Worm (Caenorhabditis elegans) whole organism, L4 larva: ENCODE results near the gene ZK938.11.

ENCODE experiments used
- F44E2.7 ChIP-seq: fragments of 200-800 bp; sonication (Bioruptor generic); IDR thresholded peaks from 2 replicates; pipeline ENCODE4 v2.1.2; 2022; ENCODE audit warnings: missing genetic modification characterization, missing compliant biosample characterization
- F49E8.2 ChIP-seq: sonication (generic microtip); optimal IDR thresholded peaks from 2 replicates; lab custom pipeline; 2016; ENCODE audit warnings: missing compliant biosample characterization, mild to moderate bottlenecking, missing genetic modification characterization, borderline replicate concordance
- R02D3.7 ChIP-seq: fragments of 150-350 bp; sonication (generic microtip); optimal IDR thresholded peaks from 3 replicates; lab custom pipeline; 2014; ENCODE audit warnings: missing biosample characterization, missing genetic modification characterization
- Y105C5A.15 ChIP-seq: fragments of 200-800 bp; sonication (Bioruptor generic); IDR thresholded peaks from 2 replicates; pipeline ENCODE4 v1.3.6; 2022; ENCODE audit warnings: missing genetic modification characterization, missing compliant biosample characterization
- Y75B8A.6 ChIP-seq: fragments of 200-800 bp; sonication (Bioruptor generic); IDR thresholded peaks from 2 replicates; pipeline ENCODE4 v1.3.6; 2022; ENCODE audit warnings: missing genetic modification reagents, missing genetic modification characterization, missing compliant biosample characterization
- ama-1 ChIP-seq: fragments of 150-350 bp; optimal IDR thresholded peaks from 2 replicates; lab custom pipeline; 2014; ENCODE audit warnings: inconsistent platforms, mixed read lengths
- arid-1 ChIP-seq: fragments of 200-800 bp; sonication (Bioruptor generic); conservative IDR thresholded peaks from 2 replicates; pipeline ENCODE4 v1.3.6; 2022; ENCODE audit warnings: missing genetic modification reagents, missing genetic modification characterization, missing compliant biosample characterization
- ceh-20 ChIP-seq: fragments of 200-800 bp; sonication (Bioruptor generic); IDR thresholded peaks from 2 replicates; pipeline ENCODE4 v1.3.6; 2022; ENCODE audit warnings: missing genetic modification reagents, missing genetic modification characterization, missing compliant biosample characterization
- ceh-82 ChIP-seq: sonication (generic microtip); optimal IDR thresholded peaks from 2 replicates; lab custom pipeline; 2017; ENCODE audit warnings: missing biosample characterization, missing genetic modification characterization
- ctbp-1 ChIP-seq: fragments of 200-800 bp; sonication (Bioruptor generic); IDR thresholded peaks from 2 replicates; pipeline ENCODE4 v1.3.6; 2022; ENCODE audit warnings: missing genetic modification reagents, missing genetic modification characterization, missing compliant biosample characterization
- daf-16 ChIP-seq, 3 experiments: sonication (generic microtip); optimal IDR thresholded peaks; 2 replicates each; lab custom pipeline; 2016 to 2017; ENCODE audit warnings: missing genetic modification characterization in 3 of 3, missing genetic modification reagents in 3 of 3, mild to moderate bottlenecking in 2 of 3, missing compliant biosample characterization in 2 of 3, missing biosample characterization in 1 of 3, moderate library complexity in 1 of 3
- daf-8 ChIP-seq: fragments of 200-800 bp; sonication (Bioruptor generic); IDR thresholded peaks from 2 replicates; pipeline ENCODE4 v1.3.6; 2022; ENCODE audit warnings: missing genetic modification characterization, missing compliant biosample characterization
- dmd-6 ChIP-seq: fragments of 200-800 bp; sonication (Bioruptor generic); IDR thresholded peaks from 2 replicates; pipeline ENCODE4 v1.3.6; 2022; ENCODE audit warnings: missing genetic modification reagents, missing genetic modification characterization, missing compliant biosample characterization
- dmd-8 ChIP-seq: fragments of 200-800 bp; sonication (Bioruptor generic); IDR thresholded peaks from 2 replicates; pipeline ENCODE4 v1.3.6; 2022; ENCODE audit warnings: missing genetic modification characterization, missing compliant biosample characterization
- dmd-9 ChIP-seq: fragments of 200-800 bp; sonication (Bioruptor generic); IDR thresholded peaks from 2 replicates; pipeline ENCODE4 v1.3.6; 2022; ENCODE audit warnings: missing genetic modification reagents, missing genetic modification characterization, missing compliant biosample characterization
- egl-27 ChIP-seq: sonication (generic microtip); optimal IDR thresholded peaks from 3 replicates; lab custom pipeline; 2017; ENCODE audit warnings: missing biosample characterization, missing genetic modification reagents, missing genetic modification characterization
- hlh-11 ChIP-seq: fragments of 200-800 bp; sonication (Bioruptor generic); optimal IDR thresholded peaks from 2 replicates; lab custom pipeline; 2018; ENCODE audit warnings: mild to moderate bottlenecking, missing genetic modification characterization, missing compliant biosample characterization
- jun-1 ChIP-seq: fragments of 150-350 bp; optimal IDR thresholded peaks from 2 replicates; lab custom pipeline; 2014; ENCODE audit warnings: missing biosample characterization, missing genetic modification reagents, missing genetic modification characterization
- lin-13 ChIP-seq: fragments of 150-350 bp; optimal IDR thresholded peaks from 2 replicates; lab custom pipeline; 2014; ENCODE audit warnings: missing biosample characterization, missing genetic modification reagents, missing genetic modification characterization
- lin-15B ChIP-seq: fragments of 150-350 bp; sonication (generic microtip); optimal IDR thresholded peaks from 3 replicates; lab custom pipeline; 2014; ENCODE audit warnings: missing biosample characterization, missing genetic modification characterization
- lin-39 ChIP-seq: fragments of 150-350 bp; optimal IDR thresholded peaks from 2 replicates; lab custom pipeline; 2014; ENCODE audit warnings: missing biosample characterization, missing genetic modification reagents, missing genetic modification characterization
- madf-5 ChIP-seq, 2 experiments: fragments of 200-800 bp; sonication (Bioruptor generic); IDR thresholded peaks; 2 replicates each; pipeline ENCODE4 v1.3.6; 2022; ENCODE audit warnings: missing compliant biosample characterization in 2 of 2, missing genetic modification characterization in 2 of 2
- madf-9 ChIP-seq: fragments of 200-800 bp; sonication (Bioruptor generic); conservative IDR thresholded peaks from 2 replicates; pipeline ENCODE4 v1.3.6; 2022; ENCODE audit warnings: missing genetic modification reagents, missing genetic modification characterization, missing compliant biosample characterization
- mdl-1 ChIP-seq, 2 experiments: fragments of 150-350 bp in 1 of 2; sonication (generic microtip) in 1 of 2; optimal IDR thresholded peaks; 2 replicates each; lab custom pipeline; 2014 to 2017; ENCODE audit warnings: missing biosample characterization in 2 of 2, missing genetic modification characterization in 2 of 2
- mep-1 ChIP-seq: fragments of 150-350 bp; sonication (generic microtip); optimal IDR thresholded peaks from 3 replicates; lab custom pipeline; 2014; ENCODE audit warnings: missing biosample characterization, missing genetic modification characterization
- mes-2 ChIP-seq: sonication (generic microtip); optimal IDR thresholded peaks from 2 replicates; lab custom pipeline; 2016; ENCODE audit warnings: missing genotype, mild to moderate bottlenecking, missing genetic modification characterization, missing compliant biosample characterization; ENCODE audit not compliant: poor library complexity, severe bottlenecking
- mxl-2 ChIP-seq: fragments of 200-800 bp; sonication (Bioruptor generic); conservative IDR thresholded peaks from 2 replicates; pipeline ENCODE4 v1.3.6; 2022; ENCODE audit warnings: missing genetic modification reagents, missing genetic modification characterization, missing compliant biosample characterization
- mxl-3 ChIP-seq: fragments of 200-800 bp; sonication (Bioruptor generic); optimal IDR thresholded peaks from 2 replicates; lab custom pipeline; 2018; ENCODE audit warnings: mild to moderate bottlenecking, missing genetic modification characterization, missing compliant biosample characterization
- nhr-102 ChIP-seq: sonication (generic microtip); optimal IDR thresholded peaks from 2 replicates; lab custom pipeline; 2016; ENCODE audit warnings: mild to moderate bottlenecking, missing genetic modification characterization, moderate library complexity, missing compliant biosample characterization
- nhr-28 ChIP-seq: fragments of 150-350 bp; optimal IDR thresholded peaks from 2 replicates; lab custom pipeline; 2014; ENCODE audit warnings: missing biosample characterization, missing genetic modification characterization
- nhr-48 ChIP-seq: sonication (generic microtip); optimal IDR thresholded peaks from 2 replicates; lab custom pipeline; 2016; ENCODE audit warnings: mild to moderate bottlenecking, missing genetic modification characterization, missing compliant biosample characterization
- php-3 ChIP-seq: fragments of 200-800 bp; sonication (Bioruptor generic); IDR thresholded peaks from 2 replicates; pipeline ENCODE4 v1.3.6; 2022; ENCODE audit warnings: missing genetic modification reagents, missing genetic modification characterization, missing compliant biosample characterization
- pqm-1 ChIP-seq: sonication (generic microtip); optimal IDR thresholded peaks from 2 replicates; lab custom pipeline; 2017; ENCODE audit warnings: missing biosample characterization, missing genetic modification characterization
- saeg-2 ChIP-seq: fragments of 200-800 bp; sonication (Bioruptor generic); IDR thresholded peaks from 2 replicates; pipeline ENCODE4 v1.3.6; 2022; ENCODE audit warnings: missing genetic modification reagents, missing genetic modification characterization, missing compliant biosample characterization
- skn-1 ChIP-seq: fragments of 150-350 bp; optimal IDR thresholded peaks from 2 replicates; lab custom pipeline; 2014; ENCODE audit warnings: missing biosample characterization, missing genetic modification characterization
- tra-1 ChIP-seq: fragments of 200-800 bp; sonication (Bioruptor generic); IDR thresholded peaks from 2 replicates; pipeline ENCODE4 v1.3.6; 2022; ENCODE audit warnings: missing genetic modification reagents, missing genetic modification characterization, missing compliant biosample characterization
- unc-62 ChIP-seq, 3 experiments: fragments of 150-350 bp in 1 of 3; sonication (generic microtip); optimal IDR thresholded peaks in 2 of 3; peaks in 1 of 3; 1 replicate in 1 of 3; 2 replicates in 2 of 3; lab custom pipeline; 2014 to 2017; ENCODE audit warnings: missing biosample characterization in 3 of 3, missing genetic modification characterization in 3 of 3, missing genetic modification reagents in 3 of 3, missing genotype in 1 of 3
- zfp-3 ChIP-seq: fragments of 200-800 bp; sonication (Bioruptor generic); conservative IDR thresholded peaks from 2 replicates; pipeline ENCODE4 v1.3.6; 2022; ENCODE audit warnings: missing genetic modification reagents, missing genetic modification characterization, missing compliant biosample characterization

ZK938.11 gene

ce11 chrII:9800251-9800650 lies 40.0 kb downstream of the ZK938.11 start, which contains the start of gene cyp-13A5 (continued):
- no peak for TF ChIP-seq arid-1
- no peak for TF ChIP-seq lin-15B
- TF ChIP-seq daf-8 (GFP tag; lab: Robert Waterston, UW), result no peak
- peak; percentile 89 for TF ChIP-seq nhr-28 (tag; lab: Kevin White, UChicago)
- TF ChIP-seq ama-1 (lab: Kevin White, UChicago), result no peak
- no peak for TF ChIP-seq ceh-82 (tag; lab: Kevin White, UChicago)
- TF ChIP-seq daf-16 (GFP tag; optimal IDR thresholded peaks at IDR 0.05; lab: Kevin White, UChicago), result no peak
- peak; percentile 83 for TF ChIP-seq daf-16 (tag; optimal IDR thresholded peaks at IDR 0.05; lab: Kevin White, UChicago)
- peak; percentile 43; the same call in 1 of the 2 replicates for TF ChIP-seq ceh-20 (GFP tag; lab: Robert Waterston, UW)
- TF ChIP-seq nhr-48, result no peak
- no peak for TF ChIP-seq madf-9 (GFP tag; lab: Robert Waterston, UW)
- no peak for TF ChIP-seq F44E2.7 (GFP tag; lab: Robert Waterston, UW)
- TF ChIP-seq mdl-1 (tag; optimal IDR thresholded peaks at IDR 0.05; lab: Kevin White, UChicago), result peak in 1 of 2 experiments; percentile 46
- TF ChIP-seq tra-1 (GFP tag; lab: Robert Waterston, UW), result no peak
- no peak for TF ChIP-seq mep-1
- TF ChIP-seq mxl-3 (GFP tag; lab: Kevin White, UChicago), result peak; percentile 26
- no peak for TF ChIP-seq skn-1
- no peak for TF ChIP-seq dmd-9 (GFP tag; lab: Robert Waterston, UW)
- no peak for TF ChIP-seq saeg-2 (GFP tag; lab: Robert Waterston, UW)

ce11 chrII:9797664-9798063 lies 42.5 kb downstream of the ZK938.11 start, which contains the start of gene cyp-13A4:
TSS of gene cyp-13A4 (minus strand) at chrII:9797740.
- peak; percentile 3 for TF ChIP-seq hlh-11 (tag; lab: Kevin White, UChicago)
- TF ChIP-seq zfp-3, result no peak
- TF ChIP-seq mep-1, result no peak
- TF ChIP-seq mxl-3 (GFP tag; lab: Kevin White, UChicago), result no peak
- TF ChIP-seq ctbp-1 (GFP tag; lab: Robert Waterston, UW), result no peak
- no peak for TF ChIP-seq R02D3.7 (tag; lab: Kevin White, UChicago)
- no peak for TF ChIP-seq daf-16 (GFP tag; optimal IDR thresholded peaks at IDR 0.05; lab: Kevin White, UChicago)
- TF ChIP-seq daf-16 (tag; optimal IDR thresholded peaks at IDR 0.05; lab: Kevin White, UChicago), result peak; percentile 25
- TF ChIP-seq dmd-8 (GFP tag; lab: Robert Waterston, UW), result no peak
- TF ChIP-seq nhr-102, result peak; percentile 13
- TF ChIP-seq mes-2 (tag; lab: Kevin White, UChicago), result no peak
- no peak for TF ChIP-seq lin-39 (tag; lab: Kevin White, UChicago)
- no peak for TF ChIP-seq egl-27 (tag; lab: Kevin White, UChicago)
- no peak for TF ChIP-seq madf-5 (GFP tag; IDR thresholded peaks at IDR 0.05; lab: Robert Waterston, UW)
- no peak for TF ChIP-seq Y75B8A.6 (GFP tag; lab: Robert Waterston, UW)
- peak in 1 of 2 experiments; percentile 29 for TF ChIP-seq unc-62 (GFP tag; optimal IDR thresholded peaks at IDR 0.05 in 1 of 2; lab: Kevin White, UChicago)
- TF ChIP-seq unc-62 (tag; optimal IDR thresholded peaks at IDR 0.05; lab: Kevin White, UChicago), result no peak
- TF ChIP-seq php-3 (GFP tag; lab: Robert Waterston, UW), result no peak
- TF ChIP-seq nhr-28 (tag; lab: Kevin White, UChicago), result peak; percentile 58
- no peak for TF ChIP-seq mxl-2 (GFP tag; lab: Robert Waterston, UW)
- peak; percentile 33 for TF ChIP-seq pqm-1 (tag; lab: Kevin White, UChicago)
- TF ChIP-seq F44E2.7 (GFP tag; lab: Robert Waterston, UW), result no peak
- no peak for TF ChIP-seq F49E8.2 (tag; lab: Kevin White, UChicago)
- TF ChIP-seq Y105C5A.15 (GFP tag; lab: Robert Waterston, UW), result no peak
- peak; percentile 78 for TF ChIP-seq dmd-6 (GFP tag; lab: Robert Waterston, UW)
- no peak for TF ChIP-seq lin-13
- no peak for TF ChIP-seq jun-1
- TF ChIP-seq, all 104 proteins: peak for 7
